Worm (Caenorhabditis elegans) whole organism, young adult: ENCODE data around the gene D2045.5.

Experiments used
- B0019.2 ChIP-seq: fragments of 200-800 bp; sonication (Bioruptor generic); conservative IDR thresholded peaks from 2 replicates; pipeline ENCODE4 v1.3.6; 2022; ENCODE audit warnings: missing genetic modification reagents, missing genetic modification characterization, missing compliant biosample characterization
- B0336.3 ChIP-seq: fragments of 200-800 bp; sonication (Bioruptor generic); IDR thresholded peaks from 2 replicates; pipeline ENCODE4 v1.3.6; 2022; ENCODE audit warnings: missing genetic modification characterization, missing compliant biosample characterization
- D2030.7 ChIP-seq: fragments of 200-800 bp; sonication (Bioruptor generic); IDR thresholded peaks from 2 replicates; pipeline ENCODE4 v1.3.6; 2022; ENCODE audit warnings: missing genetic modification reagents, missing genetic modification characterization, missing compliant biosample characterization
- F10E7.11 ChIP-seq: sonication (generic microtip); optimal IDR thresholded peaks from 2 replicates; lab custom pipeline; 2017; ENCODE audit warnings: mild to moderate bottlenecking, missing genetic modification characterization, moderate library complexity, missing compliant biosample characterization
- F23B12.7 ChIP-seq: sonication (generic microtip); optimal IDR thresholded peaks from 2 replicates; lab custom pipeline; 2017; ENCODE audit warnings: missing genetic modification characterization, mild to moderate bottlenecking, missing compliant biosample characterization, antibody characterized with exemption, moderate library complexity; ENCODE audit not compliant: insufficient read depth
- F39B2.1 ChIP-seq: fragments of 200-800 bp; sonication (Bioruptor generic); IDR thresholded peaks from 2 replicates; pipeline ENCODE4 v1.3.6; 2022; ENCODE audit warnings: missing genetic modification reagents, missing genetic modification characterization, missing compliant biosample characterization
- F49E8.2 ChIP-seq: sonication (generic microtip); optimal IDR thresholded peaks from 3 replicates; lab custom pipeline; 2017; ENCODE audit warnings: missing genetic modification characterization, mild to moderate bottlenecking, missing compliant biosample characterization, antibody characterized with exemption, moderate library complexity; ENCODE audit not compliant: insufficient read depth
- F55B11.4 ChIP-seq: sonication (generic microtip); optimal IDR thresholded peaks from 2 replicates; lab custom pipeline; 2016; ENCODE audit warnings: missing compliant biosample characterization, missing genetic modification characterization, borderline replicate concordance; ENCODE audit not compliant: insufficient read depth
- F57A8.1 ChIP-seq: fragments of 200-800 bp; sonication (Bioruptor generic); optimal IDR thresholded peaks from 2 replicates; lab custom pipeline; 2018; ENCODE audit warnings: mild to moderate bottlenecking, missing genetic modification characterization, moderate library complexity, missing compliant biosample characterization
- T26A5.8 ChIP-seq: sonication (generic microtip); optimal IDR thresholded peaks from 2 replicates; lab custom pipeline; 2016; ENCODE audit warnings: missing genetic modification characterization, missing compliant biosample characterization
- Y79H2A.3 ChIP-seq: fragments of 200-800 bp; sonication (Bioruptor generic); conservative IDR thresholded peaks from 2 replicates; pipeline ENCODE4 v1.3.6; 2022; ENCODE audit warnings: missing genetic modification reagents, missing genetic modification characterization, missing compliant biosample characterization
- Y95B8A.8 ChIP-seq: fragments of 200-800 bp; sonication (Bioruptor generic); IDR thresholded peaks from 2 replicates; pipeline ENCODE4 v1.3.6; 2022; ENCODE audit warnings: missing genetic modification reagents, missing genetic modification characterization, missing compliant biosample characterization
- aptf-3 ChIP-seq: fragments of 200-800 bp; sonication (Bioruptor generic); IDR thresholded peaks from 2 replicates; pipeline ENCODE4 v1.3.6; 2022; ENCODE audit warnings: missing genetic modification characterization, missing compliant biosample characterization
- athp-1 ChIP-seq: sonication (generic microtip); optimal IDR thresholded peaks from 2 replicates; lab custom pipeline; 2017; ENCODE audit warnings: mild to moderate bottlenecking, missing genetic modification characterization, missing compliant biosample characterization
- bed-1 ChIP-seq: fragments of 200-800 bp; sonication (Bioruptor generic); IDR thresholded peaks from 2 replicates; pipeline ENCODE4 v1.3.6; 2022; ENCODE audit warnings: missing genetic modification reagents, missing genetic modification characterization, missing compliant biosample characterization
- ceh-100 ChIP-seq: fragments of 200-800 bp; sonication (Bioruptor generic); IDR thresholded peaks from 2 replicates; pipeline ENCODE4 v1.3.6; 2022; ENCODE audit warnings: missing genetic modification reagents, missing genetic modification characterization, missing compliant biosample characterization
- ceh-79 ChIP-seq: sonication (generic microtip); optimal IDR thresholded peaks from 2 replicates; lab custom pipeline; 2017; ENCODE audit warnings: mild to moderate bottlenecking, missing genetic modification characterization, missing compliant biosample characterization
- ceh-91 ChIP-seq: fragments of 200-800 bp; sonication (Bioruptor generic); IDR thresholded peaks from 2 replicates; pipeline ENCODE4 v1.3.6; 2022; ENCODE audit warnings: missing genetic modification reagents, missing genetic modification characterization, missing compliant biosample characterization
- egl-18 ChIP-seq: fragments of 200-800 bp; sonication (Bioruptor generic); IDR thresholded peaks from 2 replicates; pipeline ENCODE4 v1.3.6; 2022; ENCODE audit warnings: missing genetic modification reagents, missing genetic modification characterization, missing compliant biosample characterization
- egl-44 ChIP-seq: fragments of 200-800 bp; sonication (Bioruptor generic); IDR thresholded peaks from 2 replicates; pipeline ENCODE4 v1.3.6; 2022; ENCODE audit warnings: missing genetic modification reagents, missing genetic modification characterization, missing compliant biosample characterization
- gei-17 ChIP-seq: fragments of 200-800 bp; sonication (Bioruptor generic); optimal IDR thresholded peaks from 2 replicates; lab custom pipeline; 2018; ENCODE audit warnings: mild to moderate bottlenecking, missing genetic modification characterization, missing compliant biosample characterization
- him-1 ChIP-seq: sonication (generic microtip); optimal IDR thresholded peaks from 2 replicates; lab custom pipeline; 2016; ENCODE audit warnings: missing genotype, missing genetic modification reagents, missing genetic modification characterization, missing compliant biosample characterization
- hmg-1.2 ChIP-seq: fragments of 200-800 bp; sonication (Bioruptor generic); IDR thresholded peaks from 2 replicates; pipeline ENCODE4 v1.3.6; 2022; ENCODE audit warnings: missing genetic modification reagents, missing genetic modification characterization, missing compliant biosample characterization
- hmg-20 ChIP-seq: fragments of 200-800 bp; sonication (Bioruptor generic); IDR thresholded peaks from 2 replicates; pipeline ENCODE4 v1.3.6; 2022; ENCODE audit warnings: missing genetic modification reagents, missing genetic modification characterization, missing compliant biosample characterization
- hrde-1 ChIP-seq: sonication (generic microtip); optimal IDR thresholded peaks from 2 replicates; lab custom pipeline; 2016; ENCODE audit warnings: missing genetic modification characterization, mild to moderate bottlenecking, missing compliant biosample characterization, moderate library complexity, missing genotype, missing genetic modification reagents, borderline replicate concordance
- lag-1 ChIP-seq: fragments of 200-800 bp; sonication (Bioruptor generic); IDR thresholded peaks from 2 replicates; pipeline ENCODE4 v1.3.6; 2022; ENCODE audit warnings: missing genetic modification reagents, missing genetic modification characterization, missing compliant biosample characterization
- let-526 ChIP-seq: fragments of 200-800 bp; sonication (Bioruptor generic); IDR thresholded peaks from 2 replicates; pipeline ENCODE4 v1.3.6; 2022; ENCODE audit warnings: missing genetic modification reagents, missing genetic modification characterization, missing compliant biosample characterization
- lin-35 ChIP-seq, 3 experiments: fragments of 150-350 bp in 2 of 3; sonication (generic microtip) in 1 of 3; optimal IDR thresholded peaks; 2 replicates each; lab custom pipeline; 2014 to 2018; ENCODE audit warnings: missing biosample characterization in 3 of 3, missing genetic modification characterization in 3 of 3, missing genetic modification reagents in 3 of 3
- lsl-1 ChIP-seq: fragments of 200-800 bp; sonication (Bioruptor generic); optimal IDR thresholded peaks from 2 replicates; lab custom pipeline; 2018; ENCODE audit warnings: mild to moderate bottlenecking, missing genetic modification characterization, moderate library complexity, missing compliant biosample characterization
- lsy-27 ChIP-seq: sonication (generic microtip); optimal IDR thresholded peaks from 2 replicates; lab custom pipeline; 2017; ENCODE audit warnings: missing genetic modification characterization, mild to moderate bottlenecking, missing compliant biosample characterization, antibody characterized with exemption, missing genotype, borderline replicate concordance; ENCODE audit not compliant: insufficient read depth
- mxl-1 ChIP-seq: sonication (generic microtip); optimal IDR thresholded peaks from 2 replicates; lab custom pipeline; 2016; ENCODE audit warnings: missing genetic modification characterization, missing compliant biosample characterization
- nhr-120 ChIP-seq: fragments of 200-800 bp; sonication (Bioruptor generic); IDR thresholded peaks from 2 replicates; pipeline ENCODE4 v1.3.6; 2022; ENCODE audit warnings: missing genetic modification characterization, missing compliant biosample characterization
- pbrm-1 ChIP-seq: fragments of 200-800 bp; sonication (Bioruptor generic); IDR thresholded peaks from 2 replicates; pipeline ENCODE4 v1.3.6; 2022; ENCODE audit warnings: missing genetic modification reagents, missing genetic modification characterization, missing compliant biosample characterization
- pha-4 ChIP-seq: fragments of 150-350 bp; sonication (generic microtip); optimal IDR thresholded peaks from 2 replicates; lab custom pipeline; 2014; ENCODE audit warnings: missing biosample characterization, missing genetic modification reagents, missing genetic modification characterization
- sea-2 ChIP-seq: fragments of 200-800 bp; sonication (Bioruptor generic); IDR thresholded peaks from 2 replicates; pipeline ENCODE4 v1.3.6; 2022; ENCODE audit warnings: missing genetic modification characterization, missing compliant biosample characterization
- snpc-1.3 ChIP-seq: sonication (generic microtip); optimal IDR thresholded peaks from 2 replicates; lab custom pipeline; 2017; ENCODE audit warnings: missing genetic modification characterization, mild to moderate bottlenecking, missing compliant biosample characterization, antibody characterized with exemption, moderate library complexity, missing genotype, missing genetic modification reagents; ENCODE audit not compliant: insufficient read depth
- snpc-3.4 ChIP-seq: sonication (generic microtip); optimal IDR thresholded peaks from 2 replicates; lab custom pipeline; 2017; ENCODE audit warnings: missing genetic modification characterization, mild to moderate bottlenecking, missing compliant biosample characterization, antibody characterized with exemption, moderate library complexity, missing genotype, missing genetic modification reagents
- somi-1 ChIP-seq: fragments of 200-800 bp; sonication (Bioruptor generic); optimal IDR thresholded peaks from 2 replicates; lab custom pipeline; 2018; ENCODE audit warnings: mild to moderate bottlenecking, missing genetic modification characterization, missing compliant biosample characterization
- tbx-9 ChIP-seq: sonication (generic microtip); optimal IDR thresholded peaks from 2 replicates; lab custom pipeline; 2016; ENCODE audit warnings: borderline replicate concordance, missing genetic modification characterization, inconsistent platforms, missing compliant biosample characterization
- tlf-1 ChIP-seq: fragments of 200-800 bp; sonication (Bioruptor generic); optimal IDR thresholded peaks from 2 replicates; lab custom pipeline; 2018; ENCODE audit warnings: mild to moderate bottlenecking, missing genetic modification characterization, missing compliant biosample characterization
- xnd-1 ChIP-seq: sonication (generic microtip); optimal IDR thresholded peaks from 2 replicates; lab custom pipeline; 2016; ENCODE audit warnings: missing genotype, missing genetic modification reagents, missing genetic modification characterization, missing compliant biosample characterization
- ztf-22 ChIP-seq: fragments of 200-800 bp; sonication (Bioruptor generic); optimal IDR thresholded peaks from 2 replicates; lab custom pipeline; 2018; ENCODE audit warnings: mild to moderate bottlenecking, missing genetic modification characterization, moderate library complexity, missing compliant biosample characterization
- ztf-26 ChIP-seq: sonication (generic microtip); optimal IDR thresholded peaks from 2 replicates; lab custom pipeline; 2017; ENCODE audit warnings: missing genetic modification characterization, missing compliant biosample characterization
- ztf-28 ChIP-seq: fragments of 200-800 bp; sonication (Bioruptor generic); IDR thresholded peaks from 2 replicates; pipeline ENCODE4 v1.3.6; 2022; ENCODE audit warnings: missing genetic modification reagents, missing genetic modification characterization, missing compliant biosample characterization
- ztf-3 ChIP-seq: fragments of 200-800 bp; sonication (Bioruptor generic); optimal IDR thresholded peaks from 2 replicates; lab custom pipeline; 2018; ENCODE audit warnings: mild to moderate bottlenecking, missing genetic modification characterization, missing compliant biosample characterization
- ztf-6 ChIP-seq: fragments of 200-800 bp; sonication (Bioruptor generic); IDR thresholded peaks from 2 replicates; pipeline ENCODE4 v1.3.6; 2022; ENCODE audit warnings: missing genetic modification reagents, missing genetic modification characterization, missing compliant biosample characterization

D2045.5 gene

ce11 chrIII:10505943-10506698 is 36.7 kb upstream of the D2045.5 start (continued):
- no peak for TF ChIP-seq somi-1
- peak; percentile 94; the same call in 1 of the 2 replicates for TF ChIP-seq Y95B8A.8 (GFP tag; lab: Robert Waterston, UW)
- TF ChIP-seq mxl-1, result no peak
- no peak for TF ChIP-seq ztf-26 (tag; lab: Kevin White, UChicago)
- TF ChIP-seq hmg-20 (GFP tag; lab: Robert Waterston, UW), result peak; percentile 10; the same call in 1 of the 2 replicates
- TF ChIP-seq tlf-1 (GFP tag; lab: Kevin White, UChicago), result peak; percentile 87
- TF ChIP-seq B0336.3, result peak; percentile 97
- no peak for TF ChIP-seq nhr-120
- TF ChIP-seq lin-35 (GFP tag; optimal IDR thresholded peaks at IDR 0.05; lab: Kevin White, UChicago), result no peak
- no peak for TF ChIP-seq F23B12.7 (tag; lab: Kevin White, UChicago)
- TF ChIP-seq ceh-100 (GFP tag; lab: Robert Waterston, UW), result peak; percentile 40; the same call in 1 of the 2 replicates
- TF ChIP-seq B0019.2 (GFP tag; lab: Robert Waterston, UW), result peak; percentile 26
- no peak for TF ChIP-seq xnd-1 (tag; lab: Kevin White, UChicago)
- TF ChIP-seq F10E7.11 (tag; lab: Kevin White, UChicago), result no peak
- TF ChIP-seq egl-44 (GFP tag; lab: Robert Waterston, UW), result peak; percentile 13
- TF ChIP-seq pbrm-1, result peak; percentile 59
- peak; percentile 46 for TF ChIP-seq hmg-1.2
- no peak for TF ChIP-seq pha-4
- TF ChIP-seq let-526 (GFP tag; lab: Robert Waterston, UW), result no peak
- no peak for TF ChIP-seq F57A8.1 (GFP tag; lab: Kevin White, UChicago)
- peak; percentile 49 for TF ChIP-seq ztf-28 (GFP tag; lab: Robert Waterston, UW)
- TF ChIP-seq sea-2 (GFP tag; lab: Robert Waterston, UW), result no peak
- no peak for TF ChIP-seq lsy-27 (tag; lab: Kevin White, UChicago)
- TF ChIP-seq lsl-1 (GFP tag; lab: Kevin White, UChicago), result peak; percentile 48
- no peak for TF ChIP-seq gei-17
- peak; percentile 50; the same call in 1 of the 2 replicates for TF ChIP-seq ceh-91 (GFP tag; lab: Robert Waterston, UW)
- TF ChIP-seq hrde-1 (tag; lab: Kevin White, UChicago), result peak; percentile 95
- no peak for TF ChIP-seq bed-1
- no peak for TF ChIP-seq lag-1 (GFP tag; lab: Robert Waterston, UW)
- TF ChIP-seq ztf-22 (GFP tag; lab: Kevin White, UChicago), result no peak
- peak; percentile 5 for TF ChIP-seq F39B2.1 (GFP tag; lab: Robert Waterston, UW)
- TF ChIP-seq T26A5.8 (tag; lab: Kevin White, UChicago), result no peak
- TF ChIP-seq snpc-1.3 (tag; lab: Kevin White, UChicago), result peak; percentile 80
- TF ChIP-seq tbx-9 (tag; lab: Kevin White, UChicago), result no peak
- TF ChIP-seq ztf-3 (GFP tag; lab: Kevin White, UChicago), result no peak
- no peak for TF ChIP-seq ceh-79 (tag; lab: Kevin White, UChicago)
- peak; percentile 92 for TF ChIP-seq F49E8.2 (tag; lab: Kevin White, UChicago)
- TF ChIP-seq snpc-3.4 (tag; lab: Kevin White, UChicago), result peak; percentile 88
- TF ChIP-seq aptf-3 (GFP tag; lab: Robert Waterston, UW), result peak; percentile 10; the same call in 1 of the 2 replicates
- no peak for TF ChIP-seq egl-18 (GFP tag; lab: Robert Waterston, UW)
- TF ChIP-seq Y79H2A.3 (GFP tag; lab: Robert Waterston, UW), result peak; percentile 90
- no peak for TF ChIP-seq F55B11.4
- no peak for TF ChIP-seq him-1 (tag; lab: Kevin White, UChicago)
- TF ChIP-seq D2030.7 (GFP tag; lab: Robert Waterston, UW), result peak; percentile 88
- TF ChIP-seq athp-1 (tag; lab: Kevin White, UChicago), result peak; percentile 58
- TF ChIP-seq ztf-6, result no peak
